Worm (Caenorhabditis elegans) whole organism, L4 larva: Measurements from ENCODE around the gene T05A8.2.

Experiments
- arid-1 ChIP-seq: fragments of 200-800 bp; sonication (Bioruptor generic); conservative IDR thresholded peaks from 2 replicates; pipeline ENCODE4 v1.3.6; 2022; ENCODE audit warnings: missing genetic modification reagents, missing genetic modification characterization, missing compliant biosample characterization
- lin-39 ChIP-seq: fragments of 150-350 bp; optimal IDR thresholded peaks from 2 replicates; lab custom pipeline; 2014; ENCODE audit warnings: missing biosample characterization, missing genetic modification reagents, missing genetic modification characterization

DNA sequence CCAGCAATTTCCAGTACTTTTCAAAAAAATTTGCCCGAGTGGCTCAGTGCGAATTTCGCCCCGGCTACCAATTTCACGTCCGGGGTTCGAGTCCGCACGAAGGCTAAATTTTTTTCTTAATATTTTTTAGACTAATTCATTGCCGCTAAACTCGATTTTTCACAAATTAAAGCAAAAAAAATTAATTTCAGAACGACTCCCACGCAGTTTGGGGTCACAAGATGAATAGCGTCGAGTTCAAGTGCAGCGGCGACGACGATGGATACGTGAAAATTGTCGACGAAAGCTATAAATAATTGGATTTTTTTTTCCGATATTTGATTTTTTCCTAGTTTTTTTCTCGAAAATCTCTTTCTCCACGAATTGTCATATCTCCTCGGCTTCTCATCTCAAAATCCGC, 40.5 kb upstream of the T05A8.2 start:
- TF ChIP-seq lin-39 (tag; lab: Kevin White, UChicago) = no peak
- no peak for TF ChIP-seq arid-1
